Fruit fly (Drosophila melanogaster): Measurements from ENCODE around the gene NetA.

The NetA gene

DNA sequence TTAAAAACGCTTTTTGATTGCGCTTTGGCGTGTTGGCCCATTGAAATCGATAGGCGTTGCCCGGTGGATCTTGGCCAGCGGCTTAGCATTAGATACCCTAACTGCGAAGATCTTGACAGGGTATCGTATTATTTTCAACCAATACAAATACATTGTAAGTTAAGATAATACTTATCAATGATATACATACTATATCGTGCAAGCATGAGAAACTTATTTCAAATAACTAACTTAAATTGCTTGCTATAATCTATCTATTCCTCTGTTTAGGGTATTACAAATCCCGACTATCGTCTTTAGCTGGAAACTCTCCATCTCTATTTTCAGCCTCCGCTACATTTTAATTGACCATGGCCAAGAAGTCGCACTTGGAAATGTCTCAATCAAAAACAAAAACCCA, 19.0 kb downstream of the NetA start (continued):
- TF ChIP-seq Taf1 (GFP tag; IDR thresholded peaks at IDR 0.05) (no peak), tio (GFP tag; optimal IDR thresholded peaks at IDR 0.05) (no peak), HLH3B (GFP tag; IDR thresholded peaks at IDR 0.05) (peak; percentile 64), ems (GFP tag; optimal IDR thresholded peaks at IDR 0.05) (peak; percentile 20), lola (GFP tag; optimal IDR thresholded peaks at IDR 0.05) (peak in 1 of 3 experiments; percentile 48), Ptx1 (GFP tag; IDR thresholded peaks at IDR 0.05) (peak; percentile 32), ttk (GFP tag; IDR thresholded peaks at IDR 0.05) (peak; percentile 20; the same call in 1 of the 2 replicates), Hmr (GFP tag; optimal IDR thresholded peaks at IDR 0.05) (no peak), stc (GFP tag; IDR thresholded peaks at IDR 0.05) (peak; percentile 59), CG7357 (GFP tag; IDR thresholded peaks at IDR 0.05) (peak; percentile 24; the same call in 1 of the 3 replicates), kni (GFP tag; optimal IDR thresholded peaks at IDR 0.05) (no peak), Nf-YA (GFP tag; IDR thresholded peaks at IDR 0.05) (peak; percentile 35; the same call in 1 of the 2 replicates), Rx (GFP tag; IDR thresholded peaks at IDR 0.05) (no peak), ro (GFP tag; IDR thresholded peaks at IDR 0.05) (no peak), CG14441 (GFP tag; IDR thresholded peaks at IDR 0.05) (peak; percentile 48), Asciz (GFP tag; optimal IDR thresholded peaks at IDR 0.05) (peak; percentile 56), Nf-YC (tag; optimal IDR thresholded peaks at IDR 0.05) (no peak), B-H1 (GFP tag; IDR thresholded peaks at IDR 0.05) (peak; percentile 22; the same call in 1 of the 3 replicates), Dip2 (GFP tag; IDR thresholded peaks at IDR 0.05) (no peak), HHEX (GFP tag; optimal IDR thresholded peaks at IDR 0.05) (peak; percentile 23), CG8388 (GFP tag; optimal IDR thresholded peaks at IDR 0.05) (peak; percentile 28), CG32772 (GFP tag; IDR thresholded peaks at IDR 0.05) (0 out of 2 replicates have a peak, but pooled peaks have one; percentile 26), lov (optimal IDR thresholded peaks at IDR 0.05) (no peak), lov (GFP tag; IDR thresholded peaks at IDR 0.05) (no peak), NfI (GFP tag; optimal IDR thresholded peaks at IDR 0.05) (peak; percentile 25), Drgx (GFP tag; IDR thresholded peaks at IDR 0.05) (no peak), CG42726 (GFP tag; IDR thresholded peaks at IDR 0.05; ENCODE audit: partially characterized antibody) (no peak), CG1233 (GFP tag; optimal IDR thresholded peaks at IDR 0.05) (no peak), crc (GFP tag; optimal IDR thresholded peaks at IDR 0.05) (no peak), kah (GFP tag; optimal IDR thresholded peaks at IDR 0.05) (no peak), tup (GFP tag; optimal IDR thresholded peaks at IDR 0.05) (no peak), Xbp1 (GFP tag; optimal IDR thresholded peaks at IDR 0.05) (peak; percentile 44), klu (GFP tag; IDR thresholded peaks at IDR 0.05) (no peak), CG2202 (tag; optimal IDR thresholded peaks at IDR 0.05) (no peak), CG11695 (GFP tag; IDR thresholded peaks at IDR 0.05) (0 out of 3 replicates have a peak, but pooled peaks have one; percentile 27), bab2 (GFP tag; optimal IDR thresholded peaks at IDR 0.05) (peak; percentile 4), HLH4C (GFP tag; IDR thresholded peaks at IDR 0.05; ENCODE audit: partially characterized antibody) (no peak), CG4820 (GFP tag; optimal IDR thresholded peaks at IDR 0.05) (peak; percentile 9), aop (GFP tag; IDR thresholded peaks at IDR 0.05) (no peak), CG1024 (GFP tag; IDR thresholded peaks at IDR 0.05) (0 out of 2 replicates have a peak, but pooled peaks have one; percentile 15), ind (GFP tag; optimal IDR thresholded peaks at IDR 0.05) (no peak), CG11560 (tag; IDR thresholded peaks at IDR 0.05) (0 out of 3 replicates have a peak, but pooled peaks have one; percentile 19), eve (GFP tag; optimal IDR thresholded peaks at IDR 0.05) (peak in 1 of 2 experiments; percentile 71), esg (GFP tag; conservative IDR thresholded peaks at IDR 0.05) (peak; percentile 39), toy (GFP tag; IDR thresholded peaks at IDR 0.05) (no peak), Tbp (GFP tag; optimal IDR thresholded peaks at IDR 0.05) (no peak), CG9797 (GFP tag; optimal IDR thresholded peaks at IDR 0.05) (no peak), Spps (tag; optimal IDR thresholded peaks at IDR 0.05) (no peak), row (GFP tag; IDR thresholded peaks at IDR 0.05) (peak; percentile 45), CG5953 (GFP tag; IDR thresholded peaks at IDR 0.05) (no peak), ato (GFP tag; IDR thresholded peaks at IDR 0.05; ENCODE audit: partially characterized antibody) (no peak), CG5245 (GFP tag; optimal IDR thresholded peaks at IDR 0.05) (peak; percentile 13)
